Fruit fly (Drosophila melanogaster): ENCODE data around the gene Act5C.
A peak's percentile ranks its signal among the peaks of the same experiment; 100 is the strongest.

Act5C gene

DNA sequence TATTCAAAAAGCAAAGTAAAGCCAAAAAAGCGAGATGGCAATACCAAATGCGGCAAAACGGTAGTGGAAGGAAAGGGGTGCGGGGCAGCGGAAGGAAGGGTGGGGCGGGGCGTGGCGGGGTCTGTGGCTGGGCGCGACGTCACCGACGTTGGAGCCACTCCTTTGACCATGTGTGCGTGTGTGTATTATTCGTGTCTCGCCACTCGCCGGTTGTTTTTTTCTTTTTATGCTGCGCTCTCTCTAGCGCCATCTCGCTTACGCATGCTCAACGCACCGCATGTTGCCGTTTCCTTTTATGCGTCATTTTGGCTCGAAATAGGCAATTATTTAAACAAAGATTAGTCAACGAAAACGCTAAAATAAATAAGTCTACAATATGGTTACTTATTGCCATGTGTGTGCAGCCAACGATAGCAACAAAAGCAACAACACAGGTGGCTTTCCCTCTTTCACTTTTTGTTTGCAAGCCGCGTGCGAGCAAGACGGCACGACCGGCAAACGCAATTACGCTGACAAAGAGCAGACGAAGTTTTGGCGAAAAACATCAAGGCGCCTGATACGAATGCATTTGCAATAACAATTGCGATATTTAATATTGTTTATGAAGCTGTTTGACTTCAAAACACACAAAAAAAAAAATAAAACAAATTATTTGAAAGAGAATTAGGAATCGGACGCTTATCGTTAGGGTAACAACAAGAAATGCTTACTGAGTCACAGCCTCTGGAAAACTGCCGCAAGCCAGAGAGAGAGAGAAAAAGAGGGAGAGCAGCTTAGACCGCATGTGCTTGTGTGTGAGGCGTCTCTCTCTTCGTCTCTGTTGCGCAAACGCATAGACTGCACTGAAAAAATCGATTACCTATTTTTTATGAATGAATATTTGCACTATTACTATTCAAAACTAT lies 1.2 kb upstream of the Act5C start (continued):
- no peak for TF ChIP-seq Gsc (GFP tag; IDR thresholded peaks at IDR 0.05)
- TF ChIP-seq Taf1 (GFP tag; IDR thresholded peaks at IDR 0.05) = no peak
- peak; percentile 35 for TF ChIP-seq fru (optimal IDR thresholded peaks at IDR 0.05)
- no peak for TF ChIP-seq zfh1 (GFP tag; IDR thresholded peaks at IDR 0.05)
- 0 out of 2 replicates have a peak, but pooled peaks have one; percentile 27 for TF ChIP-seq CG32767 (GFP tag; IDR thresholded peaks at IDR 0.05)
- TF ChIP-seq ssp (GFP tag; IDR thresholded peaks at IDR 0.05) = no peak
- TF ChIP-seq trh (GFP tag; optimal IDR thresholded peaks at IDR 0.05) = no peak
- TF ChIP-seq gsb-n (tag; optimal IDR thresholded peaks at IDR 0.05) = no peak
- TF ChIP-seq Med (GFP tag) = peak; percentile 78
- TF ChIP-seq Nf-YC (tag; optimal IDR thresholded peaks at IDR 0.05) = peak; percentile 45
- no peak for TF ChIP-seq sc (optimal IDR thresholded peaks at IDR 0.05)
- TF ChIP-seq sc (GFP tag; optimal IDR thresholded peaks at IDR 0.05) = no peak
- peak; percentile 9 for TF ChIP-seq CG17568 (GFP tag; optimal IDR thresholded peaks at IDR 0.05)
- TF ChIP-seq nerfin-1 (tag; optimal IDR thresholded peaks at IDR 0.05) = no peak
- TF ChIP-seq GATAe (GFP tag; conservative IDR thresholded peaks at IDR 0.05) = no peak
- no peak for TF ChIP-seq gsb (GFP tag; IDR thresholded peaks at IDR 0.05)
- no peak for TF ChIP-seq CG8388 (GFP tag; optimal IDR thresholded peaks at IDR 0.05)
- no peak for TF ChIP-seq al (GFP tag; IDR thresholded peaks at IDR 0.05)
- TF ChIP-seq lilli (GFP tag; optimal IDR thresholded peaks at IDR 0.05) = no peak
- no peak for TF ChIP-seq tin (GFP tag; optimal IDR thresholded peaks at IDR 0.05)
- TF ChIP-seq CG31224 (GFP tag; IDR thresholded peaks at IDR 0.05) = no peak
- TF ChIP-seq CG3163 (GFP tag; optimal IDR thresholded peaks at IDR 0.05) = no peak
- no peak for TF ChIP-seq CG1602 (GFP tag; optimal IDR thresholded peaks at IDR 0.05)
- TF ChIP-seq CG13287 (GFP tag; IDR thresholded peaks at IDR 0.05; ENCODE audit: partially characterized antibody) = peak; percentile 17; the same call in 1 of the 2 replicates
- no peak for TF ChIP-seq CG2889 (GFP tag; IDR thresholded peaks at IDR 0.05)
- no peak for TF ChIP-seq CG2116 (GFP tag; optimal IDR thresholded peaks at IDR 0.05)
- TF ChIP-seq esg (GFP tag; conservative IDR thresholded peaks at IDR 0.05) = no peak
- no peak for TF ChIP-seq Ssrp (tag; optimal IDR thresholded peaks at IDR 0.05)
- 0 out of 2 replicates have a peak, but pooled peaks have one; percentile 12 for TF ChIP-seq NFAT (GFP tag; IDR thresholded peaks at IDR 0.05)
- no peak for TF ChIP-seq lov (optimal IDR thresholded peaks at IDR 0.05)
- TF ChIP-seq lov (GFP tag; IDR thresholded peaks at IDR 0.05) = no peak
- TF ChIP-seq aop (GFP tag; IDR thresholded peaks at IDR 0.05) = peak; percentile 39; the same call in 1 of the 2 replicates
- TF ChIP-seq CG9609 (GFP tag; optimal IDR thresholded peaks at IDR 0.05) = no peak
- no peak for TF ChIP-seq Hr78 (GFP tag; optimal IDR thresholded peaks at IDR 0.05)
- TF ChIP-seq ewg (GFP tag; optimal IDR thresholded peaks at IDR 0.05) = peak; percentile 54
- TF ChIP-seq ftz-f1 (GFP tag; optimal IDR thresholded peaks at IDR 0.05) = no peak
- no peak for TF ChIP-seq CG14860 (GFP tag; IDR thresholded peaks at IDR 0.05; ENCODE audit: partially characterized antibody)
- no peak for TF ChIP-seq pros (GFP tag; optimal IDR thresholded peaks at IDR 0.05)
- peak; percentile 15 for TF ChIP-seq CG33213 (GFP tag; optimal IDR thresholded peaks at IDR 0.05)
- no peak for TF ChIP-seq ranshi (GFP tag; IDR thresholded peaks at IDR 0.05)
- no peak for TF ChIP-seq PHDP (tag; optimal IDR thresholded peaks at IDR 0.05)
- TF ChIP-seq h (optimal IDR thresholded peaks at IDR 0.05) = no peak
- peak; percentile 93 for TF ChIP-seq CG12155 (GFP tag; optimal IDR thresholded peaks at IDR 0.05)
- no peak for TF ChIP-seq CG14710 (tag; optimal IDR thresholded peaks at IDR 0.05)
- TF ChIP-seq YL-1 (GFP tag; optimal IDR thresholded peaks at IDR 0.05) = no peak
- peak; percentile 26 for TF ChIP-seq CG13296 (GFP tag; optimal IDR thresholded peaks at IDR 0.05)
- no peak for TF ChIP-seq CG17829 (tag; optimal IDR thresholded peaks at IDR 0.05)
- TF ChIP-seq CG6765 (GFP tag; optimal IDR thresholded peaks at IDR 0.05) = no peak
- TF ChIP-seq CG9437 (GFP tag; optimal IDR thresholded peaks at IDR 0.05) = no peak
- TF ChIP-seq Eip74EF (GFP tag; optimal IDR thresholded peaks at IDR 0.05) = no peak

Data from whole organism, embryonic.